Worm (Caenorhabditis elegans) whole organism, L2 larva: ENCODE data around the gene rfc-2.
"Not testable (repeated sequence)": the region's sequence is repeated elsewhere in the genome, so short reads cannot be mapped to it uniquely, and the experiment has no call there.

ENCODE experiments used
- F13H6.1 ChIP-seq: sonication (generic microtip); optimal IDR thresholded peaks from 2 replicates; lab custom pipeline; 2016; ENCODE audit warnings: missing genetic modification characterization, missing compliant biosample characterization
- R02D3.7 ChIP-seq: fragments of 150-350 bp; optimal IDR thresholded peaks from 2 replicates; lab custom pipeline; 2014; ENCODE audit warnings: missing biosample characterization, missing genetic modification characterization
- alr-1 ChIP-seq: fragments of 150-350 bp; optimal IDR thresholded peaks from 2 replicates; lab custom pipeline; 2014; ENCODE audit warnings: missing biosample characterization, missing genetic modification characterization
- ama-1 ChIP-seq: fragments of 150-350 bp; optimal IDR thresholded peaks from 2 replicates; lab custom pipeline; 2018; ENCODE audit warnings: inconsistent platforms
- blmp-1 ChIP-seq: sonication (generic microtip); optimal IDR thresholded peaks from 2 replicates; lab custom pipeline; 2017; ENCODE audit warnings: missing genetic modification characterization, mild to moderate bottlenecking, missing compliant biosample characterization, antibody characterized with exemption, moderate library complexity; ENCODE audit not compliant: insufficient read depth
- elt-3 ChIP-seq: sonication (generic microtip); optimal IDR thresholded peaks from 2 replicates; lab custom pipeline; 2017; ENCODE audit warnings: missing biosample characterization, missing genetic modification characterization
- lin-13 ChIP-seq: fragments of 150-350 bp; optimal IDR thresholded peaks from 2 replicates; lab custom pipeline; 2014; ENCODE audit warnings: missing biosample characterization, missing genetic modification reagents, missing genetic modification characterization
- nhr-23 ChIP-seq: fragments of 150-350 bp; optimal IDR thresholded peaks from 2 replicates; lab custom pipeline; 2014; ENCODE audit warnings: missing biosample characterization, missing genetic modification reagents, missing genetic modification characterization
- nhr-237 ChIP-seq: fragments of 150-350 bp; optimal IDR thresholded peaks from 2 replicates; lab custom pipeline; 2014; ENCODE audit warnings: missing biosample characterization, missing genetic modification characterization
- nhr-6 ChIP-seq: fragments of 150-350 bp; optimal IDR thresholded peaks from 2 replicates; lab custom pipeline; 2014; ENCODE audit warnings: missing biosample characterization, missing genetic modification characterization
- skn-1 ChIP-seq: sonication (generic microtip); optimal IDR thresholded peaks from 2 replicates; lab custom pipeline; 2017; ENCODE audit warnings: missing biosample characterization, missing genetic modification characterization
- snpc-4 ChIP-seq: fragments of 150-350 bp; optimal IDR thresholded peaks from 2 replicates; lab custom pipeline; 2014; ENCODE audit warnings: missing biosample characterization, missing genetic modification characterization

- TF ChIP-seq skn-1; ama-1 (lab: Kevin White, UChicago); nhr-237 (tag; lab: Kevin White, UChicago); lin-13 (GFP tag; lab: Kevin White, UChicago); F13H6.1; blmp-1; nhr-6 (tag; lab: Kevin White, UChicago); elt-3; nhr-23 (tag; lab: Kevin White, UChicago); R02D3.7; alr-1; snpc-4 (tag; lab: Kevin White, UChicago): not testable (repeated sequence)
These were observed 6.3 kb upstream of the rfc-2 start, which contains the start of gene F58F6.6 for ce11 chrIV:1340788-1341187.
